Fruit fly (Drosophila melanogaster): ENCODE data around the gene Lamp1.

The Lamp1 gene

DNA sequence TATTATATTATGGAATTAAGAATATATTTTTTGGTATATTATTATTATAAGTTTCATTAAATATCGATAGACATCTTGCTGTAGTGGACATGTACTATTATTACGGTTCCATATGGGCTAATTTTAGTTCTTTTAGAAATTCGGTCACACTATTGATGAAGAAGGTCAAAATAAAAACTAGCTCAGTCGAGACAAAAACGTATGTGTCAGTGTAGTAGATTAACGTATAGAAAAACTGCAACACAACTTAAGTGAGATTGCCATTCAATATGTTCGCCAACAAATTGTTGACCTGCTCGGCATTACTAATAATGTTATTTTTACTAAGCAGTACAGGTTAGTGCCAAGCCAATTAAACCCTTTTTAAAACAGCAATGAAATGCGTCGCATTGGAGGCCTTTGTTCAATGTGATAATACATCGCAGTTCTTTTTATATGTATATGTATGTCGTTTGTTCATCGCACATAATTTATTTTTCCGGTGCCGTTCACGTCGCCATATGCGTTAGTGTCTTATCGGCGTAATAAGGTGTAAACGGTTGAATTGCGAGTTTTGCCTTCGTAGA, at the start of gene Lamp1:
Gene Lamp1, plus strand, starts transcription at position 164 of the 566 bp plus-strand sequence.
- TF ChIP-seq h (optimal IDR thresholded peaks at IDR 0.05) (no peak), ttk (optimal IDR thresholded peaks at IDR 0.05) (no peak), Myc (optimal IDR thresholded peaks at IDR 0.05) (no peak), psq (optimal IDR thresholded peaks at IDR 0.05) (no peak), insv (optimal IDR thresholded peaks at IDR 0.05) (no peak), Sin3A (optimal IDR thresholded peaks at IDR 0.05) (no peak)

DNA sequence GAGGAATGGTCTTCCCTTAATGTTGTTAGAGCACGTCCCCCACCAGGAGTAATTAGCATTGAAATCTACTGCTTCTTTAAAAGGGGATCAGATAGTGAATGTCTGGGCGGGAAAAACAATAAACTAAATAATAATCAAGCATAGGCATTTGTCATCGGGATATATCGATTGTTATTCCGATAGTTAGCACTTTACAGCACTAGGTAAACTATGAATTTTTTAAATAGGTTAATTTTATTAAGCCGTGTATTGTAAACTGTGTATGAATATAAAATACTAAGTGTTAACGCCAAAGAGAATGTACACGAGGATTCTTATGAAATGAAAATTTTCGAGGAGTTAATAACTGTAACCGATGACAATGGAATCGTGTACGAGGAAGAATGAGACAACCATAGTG, 15.0 kb upstream of the Lamp1 start:
- TF ChIP-seq psq (optimal IDR thresholded peaks at IDR 0.05) = no peak
- no peak for TF ChIP-seq ttk (optimal IDR thresholded peaks at IDR 0.05)
- TF ChIP-seq h (optimal IDR thresholded peaks at IDR 0.05) = no peak

DNA sequence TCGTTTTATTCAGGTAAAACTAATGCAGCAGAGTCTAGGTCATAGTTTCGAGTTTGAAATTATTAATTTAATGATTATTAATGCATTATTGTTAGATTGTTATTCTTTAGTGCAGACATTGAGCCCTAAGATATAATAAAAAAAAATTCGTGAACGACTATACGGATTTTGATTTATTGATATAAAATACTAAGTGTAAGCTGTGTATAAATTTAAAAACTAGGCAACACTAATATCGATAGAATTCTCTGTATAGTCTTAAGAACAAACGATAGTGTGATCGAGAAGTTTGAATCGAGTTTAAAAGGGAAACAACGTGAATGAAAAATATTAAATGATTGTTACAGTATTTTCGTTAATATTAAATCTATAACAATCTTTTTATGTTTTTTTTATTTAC, 13.6 kb upstream of the Lamp1 start:
- TF ChIP-seq h (optimal IDR thresholded peaks at IDR 0.05) (no peak), ttk (optimal IDR thresholded peaks at IDR 0.05) (no peak), Sin3A (optimal IDR thresholded peaks at IDR 0.05) (no peak), Myc (optimal IDR thresholded peaks at IDR 0.05) (no peak), insv (optimal IDR thresholded peaks at IDR 0.05) (no peak), psq (optimal IDR thresholded peaks at IDR 0.05) (no peak)

DNA sequence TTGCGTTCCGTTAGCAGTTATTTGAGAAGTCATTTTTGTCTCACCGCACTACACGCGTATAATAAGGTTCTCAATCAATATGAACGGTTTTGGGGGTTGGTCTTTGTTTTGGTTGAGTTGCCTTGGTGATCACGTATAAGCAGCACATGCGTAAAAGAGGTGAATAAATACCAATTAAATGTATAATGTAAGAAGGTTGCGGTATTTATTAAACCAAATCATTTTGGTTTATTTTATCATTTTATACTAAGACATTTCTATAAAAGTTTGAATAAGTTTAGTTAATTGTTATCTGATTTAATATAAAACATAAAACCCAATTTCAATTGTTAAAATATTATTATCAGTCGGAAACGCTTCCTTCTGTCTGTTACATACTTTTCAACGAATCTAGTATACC, 16.1 kb downstream of the Lamp1 start, which contains the start of gene nompB:
Gene nompB, minus strand, starts transcription at position 101 of the 400 bp plus-strand sequence.
- TF ChIP-seq h (optimal IDR thresholded peaks at IDR 0.05) = no peak
- TF ChIP-seq insv (optimal IDR thresholded peaks at IDR 0.05) = no peak
- TF ChIP-seq Myc (optimal IDR thresholded peaks at IDR 0.05) = no peak
- TF ChIP-seq psq (optimal IDR thresholded peaks at IDR 0.05) = no peak
- no peak for TF ChIP-seq ttk (optimal IDR thresholded peaks at IDR 0.05)

DNA sequence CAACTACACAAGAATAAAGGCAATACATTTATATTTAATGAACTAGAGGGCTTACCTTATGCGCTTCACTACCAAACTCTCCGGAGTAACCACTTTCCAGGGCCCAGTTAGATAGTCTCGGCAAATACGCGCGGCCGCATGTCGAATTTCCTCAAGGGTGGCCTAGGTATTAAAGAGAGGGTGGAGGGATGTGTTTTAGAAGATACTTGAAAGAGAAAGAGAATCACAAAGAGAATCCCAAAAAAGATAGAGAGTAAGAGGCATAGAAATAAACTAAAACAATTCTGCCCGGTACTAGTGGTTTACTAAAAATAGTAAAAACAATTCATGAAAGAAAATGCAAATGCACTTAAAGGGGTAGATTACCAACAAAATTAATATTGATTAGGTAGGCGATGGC, 44.8 kb downstream of the Lamp1 start:
- no peak for TF ChIP-seq h (optimal IDR thresholded peaks at IDR 0.05)
- no peak for TF ChIP-seq insv (optimal IDR thresholded peaks at IDR 0.05)
- no peak for TF ChIP-seq psq (optimal IDR thresholded peaks at IDR 0.05)
- no peak for TF ChIP-seq Sin3A (optimal IDR thresholded peaks at IDR 0.05)
- no peak for TF ChIP-seq ttk (optimal IDR thresholded peaks at IDR 0.05)
- no peak for TF ChIP-seq Myc (optimal IDR thresholded peaks at IDR 0.05)

DNA sequence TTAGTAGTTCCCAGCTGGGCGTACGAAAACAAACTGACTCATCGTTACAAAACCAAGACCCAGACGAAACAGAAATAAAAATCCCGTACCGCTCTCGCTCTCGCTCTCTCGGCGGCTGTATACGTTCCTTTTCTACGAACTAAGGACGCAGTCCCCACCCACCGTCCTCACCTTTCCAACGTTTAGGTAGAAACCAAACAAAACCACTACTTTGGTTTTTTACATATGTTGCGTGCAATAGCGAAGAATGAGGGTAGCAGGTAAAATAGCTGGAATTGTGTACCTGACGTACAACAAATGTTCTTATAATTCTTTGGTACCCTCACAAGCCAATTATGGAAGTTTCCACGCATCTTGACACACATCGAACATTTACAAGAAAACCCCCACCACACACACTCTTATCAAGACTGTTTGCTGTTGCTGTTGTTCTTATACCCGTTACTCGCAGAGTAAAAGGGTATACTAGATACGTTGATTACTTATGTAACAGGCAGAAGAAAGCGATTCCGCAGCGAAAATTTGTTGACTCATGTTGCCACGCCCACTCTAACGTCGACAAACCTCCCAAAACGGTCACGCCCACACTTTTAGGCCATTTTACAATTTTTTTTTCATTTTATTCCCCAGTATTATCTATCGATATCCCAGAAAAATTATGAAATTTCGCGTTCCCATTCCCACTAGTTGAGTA, 45.7 kb downstream of the Lamp1 start:
- TF ChIP-seq psq (optimal IDR thresholded peaks at IDR 0.05) = no peak
- no peak for TF ChIP-seq h (optimal IDR thresholded peaks at IDR 0.05)
- TF ChIP-seq Sin3A (optimal IDR thresholded peaks at IDR 0.05) = no peak
- TF ChIP-seq ttk (optimal IDR thresholded peaks at IDR 0.05) = no peak
- no peak for TF ChIP-seq Myc (optimal IDR thresholded peaks at IDR 0.05)
- no peak for TF ChIP-seq insv (optimal IDR thresholded peaks at IDR 0.05)

DNA sequence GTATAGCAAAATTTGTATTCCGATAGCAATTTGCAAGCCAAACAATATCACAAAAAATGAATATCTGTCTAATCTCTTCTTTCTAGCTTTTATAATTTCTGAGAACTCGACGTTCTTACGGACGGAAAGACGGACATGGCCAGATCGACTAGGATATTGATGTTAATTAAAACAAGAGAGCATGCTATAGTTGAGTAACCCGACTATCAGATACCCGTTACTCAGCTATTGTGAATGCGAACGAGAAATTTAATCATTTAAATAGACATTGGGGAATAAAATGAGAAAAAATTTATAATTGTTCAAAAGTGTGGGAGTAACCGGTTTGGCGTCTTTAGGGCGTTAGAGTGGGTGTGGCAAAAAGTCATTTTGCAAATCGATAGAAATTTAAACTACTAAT, 47.3 kb downstream of the Lamp1 start:
- no peak for TF ChIP-seq h (optimal IDR thresholded peaks at IDR 0.05)
- no peak for TF ChIP-seq ttk (optimal IDR thresholded peaks at IDR 0.05)
- no peak for TF ChIP-seq Myc (optimal IDR thresholded peaks at IDR 0.05)
- TF ChIP-seq insv (optimal IDR thresholded peaks at IDR 0.05) = no peak
- no peak for TF ChIP-seq psq (optimal IDR thresholded peaks at IDR 0.05)
- TF ChIP-seq Sin3A (optimal IDR thresholded peaks at IDR 0.05) = no peak

DNA sequence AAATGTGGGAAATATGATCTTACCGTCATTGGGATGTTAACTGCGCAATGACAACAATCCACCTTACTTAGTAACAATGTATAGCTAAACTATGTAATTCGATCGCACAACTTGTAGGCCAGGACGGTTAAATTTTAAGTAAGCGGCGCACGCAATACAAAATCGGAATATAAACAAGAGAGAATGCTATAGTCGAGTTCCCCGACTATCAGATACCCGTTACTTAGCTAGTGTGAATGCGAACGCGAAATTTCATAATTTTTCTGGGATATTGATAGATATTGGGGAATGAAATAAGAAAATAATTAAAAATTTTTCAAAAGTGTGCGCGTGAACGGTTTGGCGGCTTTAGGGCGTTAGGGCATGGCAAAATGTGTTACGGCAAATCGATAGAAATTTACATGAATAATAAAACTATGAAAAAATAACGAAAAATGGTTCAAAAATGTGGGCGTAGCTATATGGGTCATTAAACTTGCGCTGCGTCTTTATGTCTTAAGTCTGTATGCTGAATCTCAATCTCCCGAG, 48.9 kb downstream of the Lamp1 start:
- no peak for TF ChIP-seq Sin3A (optimal IDR thresholded peaks at IDR 0.05)
- no peak for TF ChIP-seq psq (optimal IDR thresholded peaks at IDR 0.05)
- TF ChIP-seq Myc (optimal IDR thresholded peaks at IDR 0.05) = no peak

DNA sequence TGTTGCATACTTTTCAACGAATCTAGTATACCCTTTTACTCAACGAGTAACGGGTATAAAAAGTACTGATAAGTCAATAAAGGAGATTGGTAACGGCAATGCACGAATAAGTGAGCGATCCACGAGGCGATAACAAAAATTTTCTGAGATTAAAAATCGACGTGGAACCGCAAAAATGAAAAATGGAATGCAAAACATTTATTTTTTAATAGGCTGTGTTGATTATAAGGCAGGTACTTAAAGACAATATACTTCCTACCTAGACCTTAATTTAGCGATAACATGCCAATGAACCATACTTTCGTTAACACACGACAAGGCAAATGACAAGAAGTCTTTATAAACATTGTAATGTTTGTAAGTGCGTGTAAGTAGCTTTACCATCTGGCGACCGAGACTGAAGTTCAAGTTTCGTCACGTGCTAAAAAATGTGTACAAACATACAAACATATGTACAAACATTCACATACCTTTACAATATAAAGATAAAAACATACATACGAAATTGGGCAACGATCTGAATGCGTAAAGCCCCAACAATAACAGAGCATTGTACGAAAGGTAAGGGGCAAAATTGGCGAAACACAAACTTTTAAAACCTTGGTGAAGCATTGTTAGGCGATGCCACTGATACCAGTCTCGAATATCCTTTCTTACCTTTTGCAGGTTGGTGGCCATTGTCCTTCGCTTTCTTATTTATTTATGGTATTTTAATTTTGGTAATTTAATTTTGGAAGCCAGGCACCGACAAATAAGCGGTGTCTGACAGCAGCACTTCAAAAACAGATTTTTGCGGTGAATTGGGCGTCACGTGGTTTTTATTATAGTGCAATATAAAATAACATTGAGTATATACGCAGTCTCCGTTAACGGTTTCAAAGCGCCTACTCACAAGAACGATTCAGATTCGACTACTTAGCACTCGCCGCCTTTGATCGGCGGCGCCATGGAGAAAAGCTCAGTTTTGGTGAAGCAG, 49.8 kb downstream of the Lamp1 start:
- TF ChIP-seq psq (optimal IDR thresholded peaks at IDR 0.05) (no peak), Myc (optimal IDR thresholded peaks at IDR 0.05) (no peak), Sin3A (optimal IDR thresholded peaks at IDR 0.05) (no peak), insv (optimal IDR thresholded peaks at IDR 0.05) (no peak), ttk (optimal IDR thresholded peaks at IDR 0.05) (no peak), h (optimal IDR thresholded peaks at IDR 0.05) (no peak)

DNA sequence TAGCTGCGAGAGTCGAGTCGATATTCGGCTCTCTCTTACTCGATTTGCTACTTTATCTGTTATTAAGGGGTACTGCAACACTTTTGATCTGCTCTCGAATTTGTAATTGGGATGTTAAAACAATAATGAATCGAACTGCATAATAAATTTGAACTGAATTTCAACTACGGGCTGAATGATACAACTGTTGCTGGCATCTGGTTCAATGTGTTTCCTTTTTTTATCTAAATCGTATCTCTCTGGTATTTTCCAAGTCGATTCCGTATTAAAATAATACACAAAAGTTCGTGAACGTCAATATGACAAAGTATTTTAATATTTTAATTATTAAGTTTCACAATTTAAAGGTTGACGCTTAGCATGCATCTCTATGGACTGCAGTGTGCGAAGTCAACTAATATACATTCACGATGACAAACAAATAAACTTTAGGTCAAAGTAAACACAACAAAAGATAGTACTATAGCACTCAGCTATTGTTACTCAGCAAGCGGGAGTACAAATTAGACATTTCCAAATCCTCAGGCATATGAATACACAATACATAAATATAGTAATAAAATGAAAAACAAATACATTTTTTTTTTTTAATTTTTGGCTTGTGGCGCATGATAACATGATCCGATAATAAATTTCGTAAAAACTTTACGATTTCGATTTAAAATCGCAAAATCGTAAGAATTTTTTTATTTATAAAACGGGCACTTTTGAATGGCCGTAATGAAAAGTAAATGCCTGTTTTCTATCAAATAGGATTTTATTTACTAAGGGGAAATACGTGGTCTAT, 50.7 kb downstream of the Lamp1 start, which contains the start of gene CG2201:
Gene CG2201, minus strand, starts transcription at position 396 of the 787 bp plus-strand sequence.
- TF ChIP-seq insv (optimal IDR thresholded peaks at IDR 0.05) = no peak
- TF ChIP-seq ttk (optimal IDR thresholded peaks at IDR 0.05) = no peak

DNA sequence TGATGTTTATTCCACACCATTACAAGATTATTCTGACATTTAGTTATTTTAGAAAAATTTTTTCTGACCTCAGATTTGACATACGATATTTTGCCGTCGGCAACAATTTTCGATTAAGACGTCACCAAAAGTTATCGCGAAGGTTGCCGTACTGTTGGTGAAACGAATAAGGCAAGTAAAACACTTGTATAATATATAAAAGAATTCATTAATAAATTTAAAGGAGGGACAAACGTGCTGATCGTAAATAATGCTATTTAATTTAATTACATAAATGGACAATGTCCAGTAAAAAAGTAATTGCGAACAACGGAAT, 51.2 kb downstream of the Lamp1 start:
- TF ChIP-seq psq (optimal IDR thresholded peaks at IDR 0.05) (no peak), Myc (optimal IDR thresholded peaks at IDR 0.05) (no peak), h (optimal IDR thresholded peaks at IDR 0.05) (no peak), insv (optimal IDR thresholded peaks at IDR 0.05) (no peak), ttk (optimal IDR thresholded peaks at IDR 0.05) (no peak), Sin3A (optimal IDR thresholded peaks at IDR 0.05) (no peak)

Measured in Kc167 (cell line).